Comparison of ENCODE assay signal across 5 fruit fly cellular contexts in the genomic region with DNA sequence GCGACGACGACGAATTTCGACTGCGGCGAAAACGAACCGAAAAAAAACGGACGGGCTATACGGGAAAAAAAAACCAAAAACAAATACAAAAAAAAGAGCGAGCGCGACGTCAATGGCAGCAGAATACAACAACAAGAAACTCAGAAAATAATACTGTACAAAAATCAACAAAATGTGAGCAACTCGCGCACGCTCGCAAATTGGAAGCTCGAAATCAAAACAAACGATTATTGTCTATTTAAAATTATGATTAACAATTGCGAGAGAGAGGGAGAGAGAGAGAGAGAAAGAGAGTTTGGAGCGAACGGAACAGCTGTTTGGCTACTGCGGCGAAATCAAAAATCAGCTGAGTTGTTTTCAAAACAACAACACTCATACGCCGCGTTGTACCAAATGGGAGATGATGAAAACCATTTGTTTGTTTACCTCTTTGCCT.
TF ChIP-seq lines count a peak whose summit lies in the region.

No protein-coding gene starts in this region.

- no peak for TF ChIP-seq CTCF in whole organism, embryonic (GFP tag; optimal IDR thresholded peaks at IDR 0.05; lab: Kevin White, UChicago)

TF ChIP-seq in whole organism, adult, 20 proteins besides CTCF, POLR2A, EP300 and RAD21:
- TF ChIP-seq CG7101 (tag; optimal IDR thresholded peaks at IDR 0.05; lab: Kevin White, UChicago) (peak; percentile 19), CG7045 (GFP tag; optimal IDR thresholded peaks at IDR 0.05; lab: Kevin White, UChicago) (peak; percentile 46), kay (GFP tag; lab: Kevin White, UChicago; ENCODE audit: borderline replicate concordance) (peak; percentile 98), CG12768 (GFP tag; optimal IDR thresholded peaks at IDR 0.05; lab: Kevin White, UChicago) (peak; percentile 91), CG5204 (GFP tag; optimal IDR thresholded peaks at IDR 0.05; lab: Kevin White, UChicago) (no peak), Mnt (GFP tag; optimal IDR thresholded peaks at IDR 0.05; lab: Kevin White, UChicago) (peak; percentile 44), CG1620 (GFP tag; optimal IDR thresholded peaks at IDR 0.05; lab: Kevin White, UChicago) (peak; percentile 4), ovo (GFP tag; optimal IDR thresholded peaks at IDR 0.05; lab: Kevin White, UChicago) (peak; percentile 69), CG11617 (GFP tag; optimal IDR thresholded peaks at IDR 0.05; lab: Kevin White, UChicago) (peak; percentile 65), CG14711 (tag; optimal IDR thresholded peaks at IDR 0.05; lab: Kevin White, UChicago) (no peak), cnc (optimal IDR thresholded peaks at IDR 0.05; lab: Kevin White, UChicago) (no peak), cic (GFP tag; optimal IDR thresholded peaks at IDR 0.05; lab: Kevin White, UChicago) (peak; percentile 80), CG33017 (tag; optimal IDR thresholded peaks at IDR 0.05; lab: Kevin White, UChicago) (peak; percentile 77), Hr96 (GFP tag; optimal IDR thresholded peaks at IDR 0.05; lab: Kevin White, UChicago) (peak; percentile 40), tj (GFP tag; optimal IDR thresholded peaks at IDR 0.05; lab: Kevin White, UChicago) (peak; percentile 44)

TF ChIP-seq in whole organism, embryonic, 481 proteins besides CTCF, POLR2A, EP300 and RAD21 (continues in another document):
- peak; percentile 59; the same call in 1 of the 2 replicates for TF ChIP-seq sna (GFP tag; IDR thresholded peaks at IDR 0.05; lab: Robert Waterston, UW; ENCODE audit: partially characterized antibody)
- peak; percentile 19 for TF ChIP-seq Hmr (GFP tag; optimal IDR thresholded peaks at IDR 0.05; lab: Kevin White, UChicago)
- TF ChIP-seq unc-4 (GFP tag; IDR thresholded peaks at IDR 0.05; lab: Robert Waterston, UW; ENCODE audit: partially characterized antibody) = 0 out of 2 replicates have a peak, but pooled peaks have one; percentile 33
- TF ChIP-seq twi (tag; optimal IDR thresholded peaks at IDR 0.05; lab: Kevin White, UChicago) = no peak
- no peak for TF ChIP-seq CG6854 (GFP tag; optimal IDR thresholded peaks at IDR 0.05; lab: Kevin White, UChicago)
- TF ChIP-seq Drgx (GFP tag; IDR thresholded peaks at IDR 0.05; lab: Robert Waterston, UW) = peak; percentile 73
- no peak for TF ChIP-seq lov (optimal IDR thresholded peaks at IDR 0.05; lab: Kevin White, UChicago)
- no peak for TF ChIP-seq lov (GFP tag; IDR thresholded peaks at IDR 0.05; lab: Robert Waterston, UW)
- TF ChIP-seq Atf6 (GFP tag; IDR thresholded peaks at IDR 0.05; lab: Robert Waterston, UW) = 0 out of 2 replicates have a peak, but pooled peaks have one; percentile 48
- no peak for TF ChIP-seq CG32532 (GFP tag; IDR thresholded peaks at IDR 0.05; lab: Robert Waterston, UW)
- TF ChIP-seq lbe (GFP tag; optimal IDR thresholded peaks at IDR 0.05; lab: Kevin White, UChicago) = peak; percentile 76
- TF ChIP-seq Deaf1 (tag; optimal IDR thresholded peaks at IDR 0.05; lab: Kevin White, UChicago) = peak; percentile 62
- no peak for TF ChIP-seq caup (GFP tag; optimal IDR thresholded peaks at IDR 0.05; lab: Kevin White, UChicago; ENCODE audit: severe bottlenecking)
- peak in 1 of 2 experiments; percentile 23 for TF ChIP-seq eve (GFP tag; optimal IDR thresholded peaks at IDR 0.05; lab: Kevin White, UChicago)
- no peak for TF ChIP-seq CG11398 (GFP tag; optimal IDR thresholded peaks at IDR 0.05; lab: Kevin White, UChicago)
- no peak for TF ChIP-seq dan (GFP tag; IDR thresholded peaks at IDR 0.05; lab: Robert Waterston, UW)

TF ChIP-seq in whole organism, prepupa, 60 proteins besides CTCF, POLR2A, EP300 and RAD21 (continues in another document):
- TF ChIP-seq dsx (GFP tag; optimal IDR thresholded peaks at IDR 0.05; lab: Kevin White, UChicago; ENCODE audit: poor library complexity, severe bottlenecking) (no peak), CG15336 (GFP tag; IDR thresholded peaks at IDR 0.05; lab: Robert Waterston, UW) (peak; percentile 70), CG3032 (tag; optimal IDR thresholded peaks at IDR 0.05; lab: Kevin White, UChicago) (no peak), CG6854 (GFP tag; optimal IDR thresholded peaks at IDR 0.05; lab: Kevin White, UChicago) (peak; percentile 83), fd85E (GFP tag; optimal IDR thresholded peaks at IDR 0.05; lab: Kevin White, UChicago) (no peak), CG34406 (GFP tag; optimal IDR thresholded peaks at IDR 0.05; lab: Kevin White, UChicago) (peak; percentile 46), Eip93F (GFP tag; optimal IDR thresholded peaks at IDR 0.05; lab: Kevin White, UChicago) (peak; percentile 49), svp (GFP tag; lab: Kevin White, UChicago) (peak; percentile 78), CG16779 (tag; optimal IDR thresholded peaks at IDR 0.05; lab: Kevin White, UChicago) (peak; percentile 72), CG9139 (GFP tag; optimal IDR thresholded peaks at IDR 0.05; lab: Kevin White, UChicago) (no peak), Ets21C (GFP tag; optimal IDR thresholded peaks at IDR 0.05; lab: Kevin White, UChicago) (no peak), esn (GFP tag; optimal IDR thresholded peaks at IDR 0.05; lab: Kevin White, UChicago) (peak; percentile 46), Hr38 (GFP tag; optimal IDR thresholded peaks at IDR 0.05; lab: Kevin White, UChicago) (no peak), eg (GFP tag; IDR thresholded peaks at IDR 0.05; lab: Robert Waterston, UW) (peak; percentile 91), achi (GFP tag; optimal IDR thresholded peaks at IDR 0.05; lab: Kevin White, UChicago) (no peak), CG31627 (GFP tag; optimal IDR thresholded peaks at IDR 0.05; lab: Kevin White, UChicago) (no peak), CG11294 (GFP tag; IDR thresholded peaks at IDR 0.05; lab: Robert Waterston, UW) (peak; percentile 26; the same call in 1 of the 2 replicates), ss (GFP tag; optimal IDR thresholded peaks at IDR 0.05; lab: Kevin White, UChicago) (no peak), Sox102F (GFP tag; optimal IDR thresholded peaks at IDR 0.05; lab: Kevin White, UChicago) (peak; percentile 48)

TF ChIP-seq in whole organism, pupa, 21 proteins besides CTCF, POLR2A, EP300 and RAD21:
- peak; percentile 66 for TF ChIP-seq Pif1A (GFP tag; optimal IDR thresholded peaks at IDR 0.05; lab: Kevin White, UChicago)
- TF ChIP-seq D1 (tag; optimal IDR thresholded peaks at IDR 0.05; lab: Kevin White, UChicago) = no peak
- TF ChIP-seq CG15710 (tag; optimal IDR thresholded peaks at IDR 0.05; lab: Kevin White, UChicago) = no peak
- TF ChIP-seq CG34367 (tag; optimal IDR thresholded peaks at IDR 0.05; lab: Kevin White, UChicago) = no peak
- TF ChIP-seq Snoo (tag; optimal IDR thresholded peaks at IDR 0.05; lab: Kevin White, UChicago) = peak; percentile 84
- TF ChIP-seq EcR (GFP tag; optimal IDR thresholded peaks at IDR 0.05; lab: Kevin White, UChicago) = no peak
- TF ChIP-seq CG4496 (GFP tag; IDR thresholded peaks at IDR 0.05; lab: Robert Waterston, UW) = peak; percentile 88
- peak; percentile 73 for TF ChIP-seq CG32121 (GFP tag; IDR thresholded peaks at IDR 0.05; lab: Robert Waterston, UW)
- TF ChIP-seq CG8159 (tag; optimal IDR thresholded peaks at IDR 0.05; lab: Kevin White, UChicago) = no peak
- no peak for TF ChIP-seq CG13204 (GFP tag; optimal IDR thresholded peaks at IDR 0.05; lab: Kevin White, UChicago)
- peak; percentile 55 for TF ChIP-seq CG14655 (GFP tag; optimal IDR thresholded peaks at IDR 0.05; lab: Kevin White, UChicago)
- peak; percentile 79 for TF ChIP-seq Ets98B (GFP tag; IDR thresholded peaks at IDR 0.05; lab: Robert Waterston, UW)
- TF ChIP-seq fd96Ca (GFP tag; IDR thresholded peaks at IDR 0.05; lab: Robert Waterston, UW) = no peak; the same call in 1 of the 3 replicates
- TF ChIP-seq gl (tag; optimal IDR thresholded peaks at IDR 0.05; lab: Kevin White, UChicago) = no peak
- TF ChIP-seq CG12605 (GFP tag; IDR thresholded peaks at IDR 0.05; lab: Robert Waterston, UW) = peak; percentile 91
- no peak for TF ChIP-seq CG17806 (tag; optimal IDR thresholded peaks at IDR 0.05; lab: Kevin White, UChicago)
- TF ChIP-seq CG10348 (GFP tag; IDR thresholded peaks at IDR 0.05; lab: Robert Waterston, UW) = no peak
- no peak for TF ChIP-seq CG8301 (tag; optimal IDR thresholded peaks at IDR 0.05; lab: Kevin White, UChicago)
- TF ChIP-seq Pif1B (GFP tag; optimal IDR thresholded peaks at IDR 0.05; lab: Kevin White, UChicago) = peak; percentile 17
- TF ChIP-seq CG9948 (tag; optimal IDR thresholded peaks at IDR 0.05; lab: Kevin White, UChicago) = no peak
- 0 out of 2 replicates have a peak, but pooled peaks have one; percentile 14 for TF ChIP-seq rn (GFP tag; IDR thresholded peaks at IDR 0.05; lab: Robert Waterston, UW)

TF ChIP-seq in whole organism, wandering third instar larva, 38 proteins besides CTCF, POLR2A, EP300 and RAD21 (continues in another document):
- TF ChIP-seq Hnf4 (GFP tag; optimal IDR thresholded peaks at IDR 0.05; lab: Kevin White, UChicago) = peak; percentile 32
- no peak for TF ChIP-seq lola (GFP tag; optimal IDR thresholded peaks at IDR 0.05; lab: Kevin White, UChicago)
- TF ChIP-seq psq (GFP tag; optimal IDR thresholded peaks at IDR 0.05; lab: Kevin White, UChicago) = peak; percentile 42
- TF ChIP-seq CrebA (GFP tag; optimal IDR thresholded peaks at IDR 0.05; lab: Kevin White, UChicago; ENCODE audit: borderline replicate concordance) = no peak
- TF ChIP-seq OdsH (GFP tag; optimal IDR thresholded peaks at IDR 0.05; lab: Kevin White, UChicago) = peak; percentile 13
- peak; percentile 93 for TF ChIP-seq Sp1 (GFP tag; optimal IDR thresholded peaks at IDR 0.05; lab: Kevin White, UChicago)
- TF ChIP-seq Mio (GFP tag; optimal IDR thresholded peaks at IDR 0.05; lab: Kevin White, UChicago) = no peak
- no peak for TF ChIP-seq Dfd (GFP tag; optimal IDR thresholded peaks at IDR 0.05; lab: Kevin White, UChicago)
- peak; percentile 83 for TF ChIP-seq jim (GFP tag; optimal IDR thresholded peaks at IDR 0.05; lab: Kevin White, UChicago)
- TF ChIP-seq Hr78 (GFP tag; optimal IDR thresholded peaks at IDR 0.05; lab: Kevin White, UChicago) = no peak
- no peak for TF ChIP-seq dl (GFP tag; optimal IDR thresholded peaks at IDR 0.05; lab: Kevin White, UChicago; ENCODE audit: insufficient read depth in 1 of 2, partially characterized antibody in 2 of 2)
- TF ChIP-seq pan (optimal IDR thresholded peaks at IDR 0.05; lab: Kevin White, UChicago) = no peak
- peak; percentile 82 for TF ChIP-seq sage (GFP tag; optimal IDR thresholded peaks at IDR 0.05; lab: Kevin White, UChicago)
- TF ChIP-seq br (GFP tag; optimal IDR thresholded peaks at IDR 0.05; lab: Kevin White, UChicago) = peak; percentile 59
- TF ChIP-seq Dif (GFP tag; optimal IDR thresholded peaks at IDR 0.05; lab: Kevin White, UChicago; ENCODE audit: partially characterized antibody) = peak; percentile 43
- no peak for TF ChIP-seq dmrt93B (GFP tag; optimal IDR thresholded peaks at IDR 0.05; lab: Kevin White, UChicago)
- TF ChIP-seq N (GFP tag; optimal IDR thresholded peaks at IDR 0.05; lab: Kevin White, UChicago) = no peak
- TF ChIP-seq foxo (GFP tag; optimal IDR thresholded peaks at IDR 0.05; lab: Kevin White, UChicago) = peak in 1 of 2 experiments; percentile 77
- no peak for TF ChIP-seq dsf (GFP tag; optimal IDR thresholded peaks at IDR 0.05; lab: Kevin White, UChicago; ENCODE audit: borderline replicate concordance)
- TF ChIP-seq sv (GFP tag; optimal IDR thresholded peaks at IDR 0.05; lab: Kevin White, UChicago) = no peak
- TF ChIP-seq woc (GFP tag; optimal IDR thresholded peaks at IDR 0.05; lab: Kevin White, UChicago) = no peak
- TF ChIP-seq Myc (optimal IDR thresholded peaks at IDR 0.05; lab: Kevin White, UChicago) = no peak
